Worm (Caenorhabditis elegans) whole organism, L2 larva: Measurements from ENCODE around the gene str-139.

ENCODE experiments used
- C34F6.9 ChIP-seq: fragments of 150-350 bp; optimal IDR thresholded peaks from 2 replicates; lab custom pipeline; 2014; ENCODE audit warnings: missing biosample characterization, missing genetic modification characterization
- F13H6.1 ChIP-seq: sonication (generic microtip); optimal IDR thresholded peaks from 2 replicates; lab custom pipeline; 2016; ENCODE audit warnings: missing genetic modification characterization, missing compliant biosample characterization
- R02D3.7 ChIP-seq: fragments of 150-350 bp; optimal IDR thresholded peaks from 2 replicates; lab custom pipeline; 2014; ENCODE audit warnings: missing biosample characterization, missing genetic modification characterization
- aly-2 ChIP-seq: fragments of 150-350 bp; optimal IDR thresholded peaks from 2 replicates; lab custom pipeline; 2014; ENCODE audit warnings: missing biosample characterization, missing genetic modification characterization
- ceh-82 ChIP-seq: fragments of 150-350 bp; optimal IDR thresholded peaks from 2 replicates; lab custom pipeline; 2014; ENCODE audit warnings: missing biosample characterization, missing genetic modification characterization
- crh-2 ChIP-seq: sonication (generic microtip); optimal IDR thresholded peaks from 2 replicates; lab custom pipeline; 2017; ENCODE audit warnings: missing biosample characterization, missing genetic modification characterization
- dmd-4 ChIP-seq: sonication (generic microtip); optimal IDR thresholded peaks from 2 replicates; lab custom pipeline; 2017; ENCODE audit warnings: missing biosample characterization, missing genetic modification characterization
- elt-1 ChIP-seq: fragments of 150-350 bp; optimal IDR thresholded peaks from 2 replicates; lab custom pipeline; 2014; ENCODE audit warnings: missing biosample characterization, missing genetic modification characterization
- elt-3 ChIP-seq: sonication (generic microtip); optimal IDR thresholded peaks from 2 replicates; lab custom pipeline; 2017; ENCODE audit warnings: missing biosample characterization, missing genetic modification characterization
- fos-1 ChIP-seq: fragments of 150-350 bp; optimal IDR thresholded peaks from 2 replicates; lab custom pipeline; 2014; ENCODE audit warnings: missing biosample characterization, missing genetic modification characterization
- gmeb-1 ChIP-seq: fragments of 150-350 bp; optimal IDR thresholded peaks from 2 replicates; lab custom pipeline; 2014; ENCODE audit warnings: missing biosample characterization, missing genetic modification characterization
- lin-11 ChIP-seq: fragments of 150-350 bp; sonication (generic microtip); optimal IDR thresholded peaks from 2 replicates; lab custom pipeline; 2014; ENCODE audit warnings: missing biosample characterization, missing genetic modification characterization, inconsistent platforms, mixed read lengths
- lin-39 ChIP-seq: fragments of 150-350 bp; optimal IDR thresholded peaks from 2 replicates; lab custom pipeline; 2014; ENCODE audit warnings: missing biosample characterization, missing genetic modification reagents, missing genetic modification characterization
- lsy-2 ChIP-seq, 2 experiments: fragments of 150-350 bp in 1 of 2; sonication (generic microtip) in 1 of 2; optimal IDR thresholded peaks; 2 replicates each; lab custom pipeline; 2014 to 2017; ENCODE audit warnings: missing biosample characterization in 2 of 2, missing genetic modification characterization in 2 of 2
- mab-5 ChIP-seq: fragments of 150-350 bp; optimal IDR thresholded peaks from 2 replicates; lab custom pipeline; 2014; ENCODE audit warnings: missing biosample characterization, missing genetic modification characterization
- mbf-1 ChIP-seq: sonication (generic microtip); optimal IDR thresholded peaks from 2 replicates; lab custom pipeline; 2017; ENCODE audit warnings: missing biosample characterization, missing genetic modification characterization
- mdl-1 ChIP-seq, 2 experiments: fragments of 150-350 bp in 1 of 2; sonication (generic microtip) in 1 of 2; optimal IDR thresholded peaks; 2 replicates each; lab custom pipeline; 2017; ENCODE audit warnings: missing biosample characterization in 2 of 2, missing genetic modification characterization in 2 of 2
- nhr-10 ChIP-seq: sonication (generic microtip); optimal IDR thresholded peaks from 2 replicates; lab custom pipeline; 2017; ENCODE audit warnings: missing biosample characterization, missing genetic modification characterization
- nhr-11 ChIP-seq: fragments of 150-350 bp; optimal IDR thresholded peaks from 2 replicates; lab custom pipeline; 2014; ENCODE audit warnings: missing biosample characterization, missing genetic modification characterization
- nhr-129 ChIP-seq: fragments of 150-350 bp; optimal IDR thresholded peaks from 2 replicates; lab custom pipeline; 2014; ENCODE audit warnings: missing biosample characterization, missing genetic modification characterization
- nhr-21 ChIP-seq: fragments of 150-350 bp; optimal IDR thresholded peaks from 2 replicates; lab custom pipeline; 2014; ENCODE audit warnings: missing biosample characterization, missing genetic modification characterization
- nhr-23 ChIP-seq: fragments of 150-350 bp; optimal IDR thresholded peaks from 2 replicates; lab custom pipeline; 2014; ENCODE audit warnings: missing biosample characterization, missing genetic modification reagents, missing genetic modification characterization
- nhr-25 ChIP-seq: fragments of 150-350 bp; sonication (generic microtip); optimal IDR thresholded peaks from 3 replicates; lab custom pipeline; 2014; ENCODE audit warnings: missing biosample characterization, missing genetic modification characterization
- nhr-77 ChIP-seq: fragments of 150-350 bp; optimal IDR thresholded peaks from 2 replicates; lab custom pipeline; 2014; ENCODE audit warnings: missing biosample characterization, missing genetic modification characterization
- peb-1 ChIP-seq: fragments of 150-350 bp; optimal IDR thresholded peaks from 2 replicates; lab custom pipeline; 2014; ENCODE audit warnings: missing biosample characterization, missing genetic modification characterization
- sem-4 ChIP-seq: fragments of 150-350 bp; optimal IDR thresholded peaks from 2 replicates; lab custom pipeline; 2014; ENCODE audit warnings: missing biosample characterization, missing genetic modification reagents, missing genetic modification characterization
- sma-3 ChIP-seq: sonication (generic microtip); optimal IDR thresholded peaks from 2 replicates; lab custom pipeline; 2016; ENCODE audit warnings: missing genetic modification reagents, missing genetic modification characterization, missing compliant biosample characterization
- sma-9 ChIP-seq, 2 experiments: fragments of 150-350 bp in 1 of 2; sonication (generic microtip) in 1 of 2; optimal IDR thresholded peaks; 2 replicates each; lab custom pipeline; 2014 to 2016; ENCODE audit warnings: missing genetic modification characterization in 2 of 2, mild to moderate bottlenecking in 1 of 2, missing biosample characterization in 1 of 2, missing compliant biosample characterization in 1 of 2, missing genetic modification reagents in 1 of 2, moderate library complexity in 1 of 2
- snpc-4 ChIP-seq: fragments of 150-350 bp; optimal IDR thresholded peaks from 2 replicates; lab custom pipeline; 2014; ENCODE audit warnings: missing biosample characterization, missing genetic modification characterization
- unc-39 ChIP-seq: fragments of 150-350 bp; optimal IDR thresholded peaks from 2 replicates; lab custom pipeline; 2014; ENCODE audit warnings: missing biosample characterization, missing genetic modification characterization
- unc-55 ChIP-seq: fragments of 150-350 bp; sonication (generic microtip); optimal IDR thresholded peaks from 3 replicates; lab custom pipeline; 2014; ENCODE audit warnings: missing biosample characterization, missing genetic modification reagents, missing genetic modification characterization
- unc-62 ChIP-seq: fragments of 150-350 bp; optimal IDR thresholded peaks from 2 replicates; lab custom pipeline; 2014; ENCODE audit warnings: missing biosample characterization, missing genetic modification reagents, missing genetic modification characterization
- ztf-1 ChIP-seq: fragments of 200-800 bp; sonication (Bioruptor generic); conservative IDR thresholded peaks from 2 replicates; pipeline ENCODE4 v1.3.6; 2022; ENCODE audit warnings: missing genetic modification characterization, missing compliant biosample characterization
- ztf-4 ChIP-seq: fragments of 150-350 bp; optimal IDR thresholded peaks from 2 replicates; lab custom pipeline; 2014; ENCODE audit warnings: missing biosample characterization, missing genetic modification characterization

Gene str-139

DNA sequence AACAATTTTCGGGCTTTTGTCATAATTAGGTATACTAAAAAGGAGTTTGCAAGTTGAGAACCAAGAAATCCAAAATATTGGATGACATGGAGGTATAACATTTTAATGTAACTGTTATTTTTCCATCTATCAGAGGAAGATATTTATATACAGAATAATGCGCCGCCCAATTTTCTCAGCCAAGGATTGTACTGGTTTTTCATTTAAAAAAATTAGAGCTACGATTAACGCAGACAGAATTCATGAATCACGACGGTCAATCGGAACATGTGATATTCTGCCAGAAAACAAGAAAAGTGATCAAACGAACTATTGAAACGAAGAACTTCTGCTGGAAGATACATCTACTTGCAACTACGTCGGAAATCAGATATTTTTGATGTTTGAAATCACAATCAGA lies 36.3 kb upstream of the str-139 start, which contains the start of gene str-145:
Gene str-145 (minus strand): TSS at position 101 of the 400 bp plus-strand sequence.
- TF ChIP-seq unc-55 (GFP tag; lab: Kevin White, UChicago) (no peak), peb-1 (tag; lab: Kevin White, UChicago) (no peak), nhr-21 (tag; lab: Kevin White, UChicago) (no peak), nhr-129 (tag; lab: Kevin White, UChicago) (no peak), snpc-4 (no peak), elt-1 (tag; lab: Kevin White, UChicago) (no peak), sem-4 (tag; lab: Kevin White, UChicago) (no peak), lin-39 (tag; lab: Kevin White, UChicago) (no peak), aly-2 (no peak), nhr-11 (no peak), ztf-1 (no peak), lsy-2 (tag; optimal IDR thresholded peaks at IDR 0.05; lab: Kevin White, UChicago) (no peak), F13H6.1 (tag; lab: Kevin White, UChicago) (no peak), mab-5 (tag; lab: Kevin White, UChicago) (no peak), dmd-4 (tag; lab: Kevin White, UChicago) (no peak), nhr-25 (tag; lab: Kevin White, UChicago) (no peak)

DNA sequence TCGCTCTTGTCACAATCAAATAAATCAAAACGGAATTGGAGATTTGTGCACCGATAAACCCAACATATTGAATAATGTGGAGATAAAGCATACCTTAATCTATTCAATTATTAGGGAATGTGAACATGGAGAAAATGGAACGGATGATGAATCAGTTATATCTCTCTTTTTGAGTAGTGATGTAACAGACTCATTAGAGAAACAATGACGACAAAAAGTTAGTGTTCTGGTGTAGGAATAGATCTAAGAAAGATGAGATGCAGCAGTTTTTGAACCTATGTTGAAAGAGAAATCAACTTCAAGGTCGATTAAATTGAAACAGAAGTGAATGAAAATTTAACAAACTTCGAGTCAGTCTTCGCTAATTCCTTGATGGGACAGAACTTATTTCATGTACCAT lies 33.4 kb upstream of the str-139 start, which contains the start of gene str-146:
Gene str-146 (minus strand): TSS at position 101 of the 400 bp plus-strand sequence.
- no peak for TF ChIP-seq unc-55 (GFP tag; lab: Kevin White, UChicago)
- TF ChIP-seq peb-1 (tag; lab: Kevin White, UChicago) = no peak
- no peak for TF ChIP-seq nhr-23 (tag; lab: Kevin White, UChicago)
- TF ChIP-seq lsy-2 (tag; optimal IDR thresholded peaks at IDR 0.05; lab: Kevin White, UChicago) = no peak
- no peak for TF ChIP-seq mab-5 (tag; lab: Kevin White, UChicago)
- no peak for TF ChIP-seq nhr-10
- TF ChIP-seq snpc-4 = no peak
- no peak for TF ChIP-seq ztf-4
- no peak for TF ChIP-seq lin-11
- no peak for TF ChIP-seq ceh-82 (tag; lab: Kevin White, UChicago)
- TF ChIP-seq unc-39 (tag; lab: Kevin White, UChicago) = no peak
- no peak for TF ChIP-seq unc-62 (GFP tag; lab: Kevin White, UChicago)
- TF ChIP-seq F13H6.1 (tag; lab: Kevin White, UChicago) = no peak
- no peak for TF ChIP-seq sma-3
- no peak for TF ChIP-seq gmeb-1
- TF ChIP-seq elt-3 (tag; lab: Kevin White, UChicago) = no peak
- TF ChIP-seq lin-39 (tag; lab: Kevin White, UChicago) = no peak
- no peak for TF ChIP-seq fos-1
- no peak for TF ChIP-seq R02D3.7 (tag; lab: Kevin White, UChicago)
- TF ChIP-seq C34F6.9 (tag; lab: Kevin White, UChicago) = no peak

DNA sequence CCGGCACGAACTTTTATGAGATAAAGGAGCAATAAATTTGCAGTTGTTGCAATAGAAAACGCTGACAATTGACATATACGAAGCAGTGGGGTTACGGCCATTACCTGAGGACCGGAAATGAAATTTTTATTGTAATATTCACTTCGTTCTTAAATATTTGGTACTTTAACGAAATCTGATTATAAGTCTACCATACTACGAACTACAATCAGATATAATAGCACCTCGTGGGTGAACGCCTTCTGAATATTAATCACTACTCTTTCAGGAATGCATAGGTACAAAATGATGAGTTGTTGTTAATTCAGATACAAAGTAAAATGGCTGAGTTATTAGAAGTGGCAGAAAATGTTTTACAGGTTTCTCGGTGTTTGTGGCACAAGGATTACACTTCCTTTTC lies 30.4 kb upstream of the str-139 start, which contains the start of gene str-129:
Gene str-129 (minus strand): TSS at position 101 of the 400 bp plus-strand sequence.
- no peak for TF ChIP-seq sma-3
- no peak for TF ChIP-seq nhr-11

DNA sequence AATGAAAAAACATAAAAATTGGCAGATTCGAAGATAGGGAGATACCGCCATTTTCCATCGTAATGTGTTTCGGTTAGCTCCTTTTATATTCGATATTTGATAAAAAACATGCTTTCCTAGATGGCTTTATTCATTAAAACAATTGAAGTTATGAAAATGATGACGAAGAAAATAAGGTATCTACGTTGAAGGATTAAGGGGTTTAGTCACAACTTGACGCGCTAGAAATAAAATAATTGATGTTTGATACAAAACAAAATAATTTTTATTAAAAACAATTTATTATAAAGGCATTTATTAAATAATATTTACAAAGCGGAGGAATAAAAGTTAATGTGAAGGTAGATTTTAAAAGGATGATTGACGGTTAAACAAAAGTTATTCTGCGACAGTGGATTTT lies 28.6 kb upstream of the str-139 start, which contains the start of gene str-130:
Gene str-130 (minus strand): TSS at position 101 of the 400 bp plus-strand sequence.
- TF ChIP-seq nhr-11 = no peak
- no peak for TF ChIP-seq unc-55 (GFP tag; lab: Kevin White, UChicago)
- TF ChIP-seq mbf-1 (tag; lab: Kevin White, UChicago) = no peak
- TF ChIP-seq, all 48 proteins: peak for 0

DNA sequence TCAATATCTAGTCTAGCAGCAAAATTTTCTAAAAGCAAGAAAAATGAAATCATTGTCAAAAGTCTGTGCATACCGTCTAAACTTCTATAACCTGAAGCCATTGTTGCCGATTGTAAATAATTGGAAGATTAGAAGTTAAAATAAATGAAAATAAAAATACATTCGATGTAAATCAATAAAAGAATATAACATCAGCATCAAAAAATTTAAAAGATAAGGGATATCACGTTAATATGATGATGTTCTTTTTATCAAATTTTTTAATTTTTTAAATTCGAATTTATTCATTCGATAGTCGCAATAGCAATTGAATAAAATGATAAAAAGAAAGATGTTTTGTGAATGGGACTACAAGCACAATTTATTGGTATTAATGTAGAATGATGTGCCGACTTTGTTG lies 23.2 kb upstream of the str-139 start, which contains the start of gene C09H5.7:
Gene C09H5.7 (minus strand): TSS at position 101 of the 400 bp plus-strand sequence.
- no peak for TF ChIP-seq nhr-129 (tag; lab: Kevin White, UChicago)
- TF ChIP-seq unc-55 (GFP tag; lab: Kevin White, UChicago) = no peak
- no peak for TF ChIP-seq sem-4 (tag; lab: Kevin White, UChicago)
- TF ChIP-seq crh-2 (tag; lab: Kevin White, UChicago) = no peak
- no peak for TF ChIP-seq nhr-21 (tag; lab: Kevin White, UChicago)
- TF ChIP-seq mbf-1 (tag; lab: Kevin White, UChicago) = no peak
- no peak for TF ChIP-seq elt-1 (tag; lab: Kevin White, UChicago)
- TF ChIP-seq fos-1 = no peak
- TF ChIP-seq nhr-77 (tag; lab: Kevin White, UChicago) = no peak
- no peak for TF ChIP-seq gmeb-1
- no peak for TF ChIP-seq sma-9 (GFP tag; optimal IDR thresholded peaks at IDR 0.05; lab: Kevin White, UChicago)
- TF ChIP-seq sma-9 (tag; optimal IDR thresholded peaks at IDR 0.05; lab: Kevin White, UChicago) = no peak
- TF ChIP-seq elt-3 (tag; lab: Kevin White, UChicago) = no peak
- TF ChIP-seq mdl-1 (tag; optimal IDR thresholded peaks at IDR 0.05; lab: Kevin White, UChicago) = no peak
- no peak for TF ChIP-seq lsy-2 (tag; optimal IDR thresholded peaks at IDR 0.05; lab: Kevin White, UChicago)
- TF ChIP-seq, all 48 proteins: peak for 0
